Worm (Caenorhabditis elegans) whole organism, midembryonic: ENCODE measurements around the gene C07H4.1.

ENCODE experiments used
- flt-1 ChIP-seq: fragments of 200-800 bp; sonication (Bioruptor generic); IDR thresholded peaks from 2 replicates; pipeline ENCODE4 v1.3.6; 2022; ENCODE audit warnings: missing genetic modification characterization, missing compliant biosample characterization
- med-1 ChIP-seq: sonication (generic microtip); optimal IDR thresholded peaks from 2 replicates; lab custom pipeline; 2017; ENCODE audit warnings: missing genetic modification characterization, mild to moderate bottlenecking, missing compliant biosample characterization, antibody characterized with exemption, missing genetic modification reagents; ENCODE audit not compliant: insufficient read depth
- ref-1 ChIP-seq: fragments of 200-800 bp; sonication (Bioruptor generic); conservative IDR thresholded peaks from 2 replicates; pipeline ENCODE4 v1.3.6; 2022; ENCODE audit warnings: missing genetic modification reagents, missing genetic modification characterization, missing compliant biosample characterization
- tab-1 ChIP-seq: fragments of 200-800 bp; sonication (Bioruptor generic); IDR thresholded peaks from 2 replicates; pipeline ENCODE4 v1.3.6; 2022; ENCODE audit warnings: missing genetic modification characterization, missing compliant biosample characterization

- TF ChIP-seq ref-1 = no peak
- TF ChIP-seq flt-1 (GFP tag; lab: Robert Waterston, UW) = no peak
- TF ChIP-seq med-1 (GFP tag; lab: Kevin White, UChicago) = no peak
- TF ChIP-seq tab-1 (GFP tag; lab: Robert Waterston, UW) = no peak
Observed at ce11 chrII:9092910-9093309, 574 bp downstream of the C07H4.1 start.
